Fruit fly (Drosophila melanogaster) whole organism, embryonic: ENCODE measurements around the gene CG14273.
A peak's percentile ranks its signal among the peaks of the same experiment; 100 is the strongest.

Experiments used
- Adf1 ChIP-seq: fragments of 200-800 bp; sonication (Bioruptor generic); IDR thresholded peaks from 2 replicates; pipeline ENCODE4 v1.3.6; 2022; ENCODE audit warnings: missing biosample characterization, missing genetic modification characterization
- Awh ChIP-seq: fragments of 200-800 bp; sonication (Bioruptor generic); IDR thresholded peaks from 2 replicates; pipeline ENCODE4, ENCODE4 v1.3.6; 2022; ENCODE audit warnings: missing biosample characterization, missing genetic modification characterization
- BEAF-32 ChIP-seq: fragments of 200-800 bp; sonication (Bioruptor generic); optimal IDR thresholded peaks from 3 replicates; lab custom pipeline; 2017; ENCODE audit warnings: missing biosample characterization, missing genetic modification characterization, mild to moderate bottlenecking, moderate library complexity, missing genetic modification reagents
- Blimp-1 ChIP-seq: fragments of 200-800 bp; sonication (Bioruptor generic); optimal IDR thresholded peaks from 3 replicates; lab custom pipeline; 2018; ENCODE audit warnings: missing biosample characterization, missing genetic modification characterization, mild to moderate bottlenecking, moderate library complexity, missing genetic modification reagents
- CG10321 ChIP-seq: fragments of 200-800 bp; sonication (Bioruptor generic); IDR thresholded peaks from 2 replicates; pipeline ENCODE4 v1.3.6; 2022; ENCODE audit warnings: missing biosample characterization, missing genetic modification characterization
- CG12104 ChIP-seq: fragments of 200-800 bp; sonication (Bioruptor generic); optimal IDR thresholded peaks from 3 replicates; lab custom pipeline; 2016; ENCODE audit warnings: missing biosample characterization, missing genetic modification characterization
- CG12659 ChIP-seq: fragments of 200-800 bp; sonication (Bioruptor generic); optimal IDR thresholded peaks from 3 replicates; lab custom pipeline; 2017; ENCODE audit warnings: mild to moderate bottlenecking, missing biosample characterization, missing genetic modification reagents, missing genetic modification characterization
- CG17359 ChIP-seq: fragments of 200-800 bp; sonication (Bioruptor generic); optimal IDR thresholded peaks from 3 replicates; lab custom pipeline; 2018; ENCODE audit warnings: missing biosample characterization, mild to moderate bottlenecking, missing genetic modification characterization, moderate library complexity
- CG1832 ChIP-seq: fragments of 200-800 bp; sonication (Bioruptor generic); optimal IDR thresholded peaks from 2 replicates; lab custom pipeline; 2017; ENCODE audit warnings: missing biosample characterization, mild to moderate bottlenecking, missing genetic modification characterization, inconsistent platforms
- CG18599 ChIP-seq: fragments of 200-800 bp; sonication (Bioruptor generic); optimal IDR thresholded peaks from 3 replicates; lab custom pipeline; 2017; ENCODE audit warnings: missing biosample characterization, missing genetic modification characterization, mild to moderate bottlenecking, moderate library complexity, missing genetic modification reagents
- CG2120 ChIP-seq: fragments of 200-800 bp; sonication (Bioruptor generic); optimal IDR thresholded peaks from 3 replicates; lab custom pipeline; 2016; ENCODE audit warnings: missing biosample characterization, missing genetic modification characterization
- CG2202 ChIP-seq: fragments of 200-800 bp; sonication (Bioruptor generic); optimal IDR thresholded peaks from 2 replicates; lab custom pipeline; 2018; ENCODE audit warnings: missing biosample characterization, mild to moderate bottlenecking, missing genetic modification characterization
- CG6175 ChIP-seq: fragments of 200-800 bp; sonication (Bioruptor generic); IDR thresholded peaks from 3 replicates; pipeline ENCODE4 v1.3.6; 2022; ENCODE audit warnings: missing biosample characterization, missing genetic modification characterization
- CG6791 ChIP-seq: fragments of 200-800 bp; sonication (Bioruptor generic); IDR thresholded peaks from 3 replicates; pipeline ENCODE4 v1.3.6; 2022; ENCODE audit warnings: missing biosample characterization, missing genetic modification characterization; ENCODE audit not compliant: partially characterized antibody
- CG6813 ChIP-seq: fragments of 200-800 bp; sonication (Bioruptor generic); optimal IDR thresholded peaks from 2 replicates; lab custom pipeline; 2017; ENCODE audit warnings: missing biosample characterization, missing genetic modification characterization, mild to moderate bottlenecking, moderate library complexity, missing genetic modification reagents
- CG8281 ChIP-seq: fragments of 200-800 bp; sonication (Bioruptor generic); optimal IDR thresholded peaks from 2 replicates; lab custom pipeline; 2018; ENCODE audit warnings: missing biosample characterization, mild to moderate bottlenecking, missing genetic modification characterization, moderate library complexity
- CG8944 ChIP-seq: fragments of 200-800 bp; sonication (Bioruptor generic); optimal IDR thresholded peaks from 3 replicates; lab custom pipeline; 2016; ENCODE audit warnings: missing biosample characterization, missing genetic modification characterization
- Fer1 ChIP-seq: fragments of 200-800 bp; sonication (Bioruptor generic); optimal IDR thresholded peaks from 2 replicates; lab custom pipeline; 2017; ENCODE audit warnings: missing biosample characterization, mild to moderate bottlenecking, missing genetic modification characterization
- HHEX ChIP-seq: fragments of 200-800 bp; sonication (Bioruptor generic); optimal IDR thresholded peaks from 3 replicates; lab custom pipeline; 2017; ENCODE audit warnings: missing biosample characterization, mild to moderate bottlenecking, missing genetic modification characterization, missing genetic modification reagents
- Kr ChIP-seq: fragments of 200-800 bp; sonication (Bioruptor generic); optimal IDR thresholded peaks from 2 replicates; lab custom pipeline; 2017; ENCODE audit warnings: missing biosample characterization, mild to moderate bottlenecking, missing genetic modification characterization
- Lim3 ChIP-seq: fragments of 200-800 bp; sonication (Bioruptor generic); IDR thresholded peaks from 2 replicates; pipeline ENCODE4 v1.3.6; 2022; ENCODE audit warnings: missing biosample characterization, missing genetic modification characterization
- NfI ChIP-seq: fragments of 200-800 bp; sonication (Bioruptor generic); optimal IDR thresholded peaks from 3 replicates; lab custom pipeline; 2018; ENCODE audit warnings: missing biosample characterization, mild to moderate bottlenecking, missing genetic modification characterization, moderate library complexity
- Opbp ChIP-seq: fragments of 200-800 bp; sonication (Bioruptor generic); IDR thresholded peaks from 3 replicates; pipeline ENCODE4 v1.3.6; 2022; ENCODE audit warnings: missing biosample characterization, missing genetic modification characterization; ENCODE audit not compliant: partially characterized antibody
- Poxn ChIP-seq: fragments of 200-800 bp; sonication (Bioruptor generic); IDR thresholded peaks from 2 replicates; pipeline ENCODE4 v1.3.6; 2022; ENCODE audit warnings: missing biosample characterization, missing genetic modification characterization
- ab ChIP-seq: fragments of 200-800 bp; sonication (Bioruptor generic); optimal IDR thresholded peaks from 2 replicates; lab custom pipeline; 2016; ENCODE audit warnings: missing biosample characterization, missing genetic modification characterization
- abd-A ChIP-seq: fragments of 200-800 bp; sonication (Bioruptor generic); optimal IDR thresholded peaks from 3 replicates; lab custom pipeline; 2019; ENCODE audit warnings: missing biosample characterization, mild to moderate bottlenecking, missing genetic modification characterization, moderate library complexity
- bbx ChIP-seq: fragments of 200-800 bp; sonication (Bioruptor generic); IDR thresholded peaks from 2 replicates; pipeline ENCODE4 v1.3.6; 2022; ENCODE audit warnings: missing biosample characterization, missing genetic modification characterization; ENCODE audit not compliant: partially characterized antibody
- bcd ChIP-seq: fragments of 200-800 bp; sonication (Bioruptor generic); optimal IDR thresholded peaks from 2 replicates; lab custom pipeline; 2017; ENCODE audit warnings: missing biosample characterization, mild to moderate bottlenecking, missing genetic modification characterization
- cato ChIP-seq: fragments of 200-800 bp; sonication (Bioruptor generic); optimal IDR thresholded peaks from 2 replicates; lab custom pipeline; 2016; ENCODE audit warnings: missing biosample characterization, missing genetic modification characterization, borderline replicate concordance
- ci ChIP-seq: fragments of 200-800 bp; sonication (Bioruptor generic); IDR thresholded peaks from 3 replicates; pipeline ENCODE4 v1.3.6; 2022; ENCODE audit warnings: missing biosample characterization, missing genetic modification characterization
- fd3F ChIP-seq: fragments of 200-800 bp; sonication (Bioruptor generic); optimal IDR thresholded peaks from 2 replicates; lab custom pipeline; 2018; ENCODE audit warnings: missing biosample characterization, mild to moderate bottlenecking, missing genetic modification characterization, moderate library complexity
- fd96Cb ChIP-seq: fragments of 200-800 bp; sonication (Bioruptor generic); optimal IDR thresholded peaks from 2 replicates; lab custom pipeline; 2018; ENCODE audit warnings: missing biosample characterization, mild to moderate bottlenecking, missing genetic modification characterization, moderate library complexity
- grn ChIP-seq: fragments of 200-800 bp; sonication (Bioruptor generic); optimal IDR thresholded peaks from 3 replicates; lab custom pipeline; 2017; ENCODE audit warnings: missing biosample characterization, missing genetic modification characterization
- jumu ChIP-seq: fragments of 200-800 bp; sonication (Bioruptor generic); optimal IDR thresholded peaks from 3 replicates; lab custom pipeline; 2016; ENCODE audit warnings: missing biosample characterization, missing genetic modification characterization
- kah ChIP-seq: fragments of 200-800 bp; sonication (Bioruptor generic); optimal IDR thresholded peaks from 2 replicates; lab custom pipeline; 2018; ENCODE audit warnings: missing biosample characterization, mild to moderate bottlenecking, missing genetic modification characterization
- knrl ChIP-seq: fragments of 200-800 bp; sonication (Bioruptor generic); IDR thresholded peaks from 3 replicates; pipeline ENCODE4 v1.3.6; 2022; ENCODE audit warnings: missing biosample characterization, missing genetic modification characterization; ENCODE audit not compliant: partially characterized antibody
- mirr ChIP-seq: fragments of 200-800 bp; sonication (Bioruptor generic); optimal IDR thresholded peaks from 3 replicates; lab custom pipeline; 2018; ENCODE audit warnings: missing biosample characterization, mild to moderate bottlenecking, missing genetic modification characterization
- nerfin-2 ChIP-seq: fragments of 200-800 bp; sonication (Bioruptor generic); IDR thresholded peaks from 2 replicates; pipeline ENCODE4 v1.3.6; 2022; ENCODE audit warnings: missing biosample characterization, missing genetic modification characterization; ENCODE audit not compliant: partially characterized antibody
- odd ChIP-seq: fragments of 200-800 bp; sonication (Bioruptor generic); optimal IDR thresholded peaks from 2 replicates; lab custom pipeline; 2017; ENCODE audit warnings: missing biosample characterization, mild to moderate bottlenecking, missing genetic modification characterization
- pros ChIP-seq: fragments of 200-800 bp; sonication (Bioruptor generic); optimal IDR thresholded peaks from 3 replicates; lab custom pipeline; 2019; ENCODE audit warnings: missing biosample characterization, mild to moderate bottlenecking, missing genetic modification characterization, moderate library complexity
- scrt ChIP-seq: fragments of 200-800 bp; sonication (Bioruptor generic); optimal IDR thresholded peaks from 2 replicates; lab custom pipeline; 2018; ENCODE audit warnings: missing biosample characterization, mild to moderate bottlenecking, missing genetic modification characterization, moderate library complexity
- slou ChIP-seq: fragments of 200-800 bp; sonication (Bioruptor generic); optimal IDR thresholded peaks from 3 replicates; lab custom pipeline; 2016; ENCODE audit warnings: missing biosample characterization, missing genetic modification characterization
- stwl ChIP-seq: fragments of 200-800 bp; sonication (Bioruptor generic); optimal IDR thresholded peaks from 3 replicates; lab custom pipeline; 2018; ENCODE audit warnings: missing biosample characterization, mild to moderate bottlenecking, missing genetic modification characterization, moderate library complexity
- vvl ChIP-seq: fragments of 200-800 bp; sonication (Bioruptor generic); IDR thresholded peaks from 2 replicates; pipeline ENCODE4 v1.3.6; 2022; ENCODE audit warnings: missing biosample characterization, missing genetic modification characterization
- wor ChIP-seq: fragments of 200-800 bp; sonication (Bioruptor generic); IDR thresholded peaks from 2 replicates; pipeline ENCODE4 v1.3.6; 2022; ENCODE audit warnings: missing biosample characterization, missing genetic modification characterization
- yki ChIP-seq: fragments of >200 bp; optimal IDR thresholded peaks from 3 replicates; lab custom pipeline; 2018

The CG14273 gene

dm6 chr2L:8361204-8361952 lies 18.9 kb downstream of the CG14273 start (continued):
- TF ChIP-seq Kr (GFP tag; lab: Kevin White, UChicago), result no peak
- TF ChIP-seq Adf1 (GFP tag; lab: Robert Waterston, UW), result no peak
- no peak for TF ChIP-seq jumu (GFP tag; lab: Kevin White, UChicago)
- no peak for TF ChIP-seq CG10321 (GFP tag; lab: Robert Waterston, UW)
- peak; percentile 27 for TF ChIP-seq fd96Cb (tag; lab: Kevin White, UChicago)
- no peak for TF ChIP-seq cato
- no peak for TF ChIP-seq fd3F
- TF ChIP-seq CG6791 (GFP tag; lab: Robert Waterston, UW), result no peak
- TF ChIP-seq CG6813 (GFP tag; lab: Kevin White, UChicago), result no peak
- TF ChIP-seq yki, result no peak
- no peak for TF ChIP-seq slou (GFP tag; lab: Kevin White, UChicago)
- no peak for TF ChIP-seq nerfin-2
- peak; percentile 50 for TF ChIP-seq CG2120 (GFP tag; lab: Kevin White, UChicago)
- TF ChIP-seq odd, result no peak
- TF ChIP-seq HHEX (GFP tag; lab: Kevin White, UChicago), result no peak
- no peak for TF ChIP-seq NfI (GFP tag; lab: Kevin White, UChicago)
- TF ChIP-seq CG8944, result no peak
- TF ChIP-seq abd-A, result no peak
- TF ChIP-seq CG17359 (tag; lab: Kevin White, UChicago), result no peak
- no peak for TF ChIP-seq wor (GFP tag; lab: Robert Waterston, UW)
- no peak for TF ChIP-seq Fer1 (GFP tag; lab: Kevin White, UChicago)
- TF ChIP-seq Lim3 (GFP tag; lab: Robert Waterston, UW), result no peak
- TF ChIP-seq stwl (tag; lab: Kevin White, UChicago), result no peak
- TF ChIP-seq CG18599 (GFP tag; lab: Kevin White, UChicago), result peak; percentile 53
- TF ChIP-seq CG6175, result no peak
- no peak for TF ChIP-seq CG1832
- TF ChIP-seq grn (GFP tag; lab: Kevin White, UChicago), result no peak
- no peak for TF ChIP-seq vvl (GFP tag; lab: Robert Waterston, UW)
- no peak for TF ChIP-seq BEAF-32
- peak; percentile 20 for TF ChIP-seq CG12659 (GFP tag; lab: Kevin White, UChicago)
- TF ChIP-seq Opbp (GFP tag; lab: Robert Waterston, UW), result no peak
- TF ChIP-seq pros (GFP tag; lab: Kevin White, UChicago), result peak; percentile 51
- no peak for TF ChIP-seq knrl
- no peak for TF ChIP-seq ci (GFP tag; lab: Robert Waterston, UW)
- no peak for TF ChIP-seq scrt (GFP tag; lab: Kevin White, UChicago)
- no peak for TF ChIP-seq bcd (GFP tag; lab: Kevin White, UChicago)
- no peak for TF ChIP-seq CG12104 (GFP tag; lab: Kevin White, UChicago)
- no peak for TF ChIP-seq ab
- TF ChIP-seq kah (GFP tag; lab: Kevin White, UChicago), result no peak
- TF ChIP-seq mirr (GFP tag; lab: Kevin White, UChicago), result no peak
- TF ChIP-seq Blimp-1 (GFP tag; lab: Kevin White, UChicago), result peak; percentile 50
- TF ChIP-seq Awh, result no peak
- TF ChIP-seq CG2202, result no peak
- TF ChIP-seq Poxn (GFP tag; lab: Robert Waterston, UW), result no peak
- TF ChIP-seq bbx (GFP tag; lab: Robert Waterston, UW), result no peak
- TF ChIP-seq CG8281 (tag; lab: Kevin White, UChicago), result no peak
- TF ChIP-seq, all 482 proteins: peak for 77
